Fruit fly (Drosophila melanogaster) whole organism, embryonic: Measurements from ENCODE around the gene Vha36-3.
A peak's percentile ranks its signal among the peaks of the same experiment; 100 is the strongest.

Experiments
- Ada2b ChIP-seq: fragments of 200-800 bp; sonication (Bioruptor generic); IDR thresholded peaks from 2 replicates; pipeline ENCODE4 v1.3.6; 2022; ENCODE audit warnings: missing biosample characterization, missing genetic modification characterization
- CG10209 ChIP-seq: fragments of 200-800 bp; sonication (Bioruptor generic); optimal IDR thresholded peaks from 3 replicates; lab custom pipeline; 2017; ENCODE audit warnings: missing biosample characterization, mild to moderate bottlenecking, missing genetic modification characterization, missing genetic modification reagents
- CG10267 ChIP-seq: fragments of 200-800 bp; sonication (Bioruptor generic); optimal IDR thresholded peaks from 2 replicates; lab custom pipeline; 2018; ENCODE audit warnings: missing biosample characterization, mild to moderate bottlenecking, missing genetic modification characterization, moderate library complexity
- CG11504 ChIP-seq: fragments of 200-800 bp; sonication (Bioruptor generic); optimal IDR thresholded peaks from 3 replicates; lab custom pipeline; 2019; ENCODE audit warnings: missing biosample characterization, mild to moderate bottlenecking, missing genetic modification characterization, moderate library complexity
- CG12155 ChIP-seq: fragments of 200-800 bp; sonication (Bioruptor generic); optimal IDR thresholded peaks from 3 replicates; lab custom pipeline; 2016; ENCODE audit warnings: missing biosample characterization, missing genetic modification characterization
- CG12391 ChIP-seq: fragments of 200-800 bp; sonication (Bioruptor generic); optimal IDR thresholded peaks from 3 replicates; lab custom pipeline; 2018; ENCODE audit warnings: missing biosample characterization, mild to moderate bottlenecking, missing genetic modification characterization, moderate library complexity
- CG13123 ChIP-seq: fragments of 200-800 bp; sonication (Bioruptor generic); optimal IDR thresholded peaks from 2 replicates; lab custom pipeline; 2016; ENCODE audit warnings: missing biosample characterization, missing genetic modification characterization
- CG14710 ChIP-seq: fragments of 200-800 bp; sonication (Bioruptor generic); optimal IDR thresholded peaks from 3 replicates; lab custom pipeline; 2019; ENCODE audit warnings: missing biosample characterization, mild to moderate bottlenecking, missing genetic modification characterization, moderate library complexity
- CG1602 ChIP-seq: fragments of 200-800 bp; sonication (Bioruptor generic); optimal IDR thresholded peaks from 3 replicates; lab custom pipeline; 2016; ENCODE audit warnings: missing biosample characterization, missing genetic modification characterization
- CG1603 ChIP-seq: fragments of 200-800 bp; sonication (Bioruptor generic); optimal IDR thresholded peaks from 2 replicates; lab custom pipeline; 2019; ENCODE audit warnings: missing biosample characterization, mild to moderate bottlenecking, missing genetic modification characterization, moderate library complexity
- CG18764 ChIP-seq: fragments of 200-800 bp; sonication (Bioruptor generic); optimal IDR thresholded peaks from 3 replicates; lab custom pipeline; 2016; ENCODE audit warnings: missing biosample characterization, missing genetic modification characterization
- CG3847 ChIP-seq: fragments of 200-800 bp; sonication (Bioruptor generic); IDR thresholded peaks from 2 replicates; pipeline ENCODE4 v1.3.6; 2022; ENCODE audit warnings: missing biosample characterization, missing genetic modification characterization
- CG4360 ChIP-seq: fragments of 200-800 bp; sonication (Bioruptor generic); IDR thresholded peaks from 2 replicates; pipeline ENCODE4 v1.3.6; 2022; ENCODE audit warnings: missing biosample characterization, missing genetic modification characterization
- CG4424 ChIP-seq: fragments of 200-800 bp; sonication (Bioruptor generic); optimal IDR thresholded peaks from 3 replicates; lab custom pipeline; 2016; ENCODE audit warnings: missing biosample characterization, missing genetic modification characterization
- CG5180 ChIP-seq: fragments of 200-800 bp; sonication (Bioruptor generic); optimal IDR thresholded peaks from 3 replicates; lab custom pipeline; 2017; ENCODE audit warnings: missing biosample characterization, missing genetic modification characterization, mild to moderate bottlenecking, moderate library complexity, missing genetic modification reagents
- CG7839 ChIP-seq: fragments of 200-800 bp; sonication (Bioruptor generic); optimal IDR thresholded peaks from 3 replicates; lab custom pipeline; 2018; ENCODE audit warnings: missing biosample characterization, mild to moderate bottlenecking, missing genetic modification characterization, moderate library complexity
- CG8944 ChIP-seq: fragments of 200-800 bp; sonication (Bioruptor generic); optimal IDR thresholded peaks from 3 replicates; lab custom pipeline; 2016; ENCODE audit warnings: missing biosample characterization, missing genetic modification characterization
- CoRest ChIP-seq: fragments of 200-800 bp; sonication (Bioruptor generic); optimal IDR thresholded peaks from 3 replicates; lab custom pipeline; 2018; ENCODE audit warnings: missing biosample characterization, mild to moderate bottlenecking, missing genetic modification characterization, moderate library complexity
- Deaf1 ChIP-seq: fragments of 200-800 bp; optimal IDR thresholded peaks from 3 replicates; lab custom pipeline; 2019; ENCODE audit warnings: missing biosample characterization, mild to moderate bottlenecking, missing genetic modification characterization, moderate library complexity
- Dp ChIP-seq: fragments of 200-800 bp; sonication (Bioruptor generic); optimal IDR thresholded peaks from 2 replicates; lab custom pipeline; 2018; ENCODE audit warnings: missing biosample characterization, mild to moderate bottlenecking, missing genetic modification characterization, moderate library complexity
- E2f2 ChIP-seq: fragments of 200-800 bp; sonication (Bioruptor generic); IDR thresholded peaks from 2 replicates; pipeline ENCODE4 v1.3.6; 2022; ENCODE audit warnings: missing biosample characterization, missing genetic modification characterization
- Elba2 ChIP-seq: fragments of 200-800 bp; sonication (Bioruptor generic); optimal IDR thresholded peaks from 3 replicates; lab custom pipeline; 2016; ENCODE audit warnings: missing biosample characterization, missing genetic modification characterization
- HLH4C ChIP-seq: fragments of 200-800 bp; sonication (Bioruptor generic); IDR thresholded peaks from 3 replicates; pipeline ENCODE4 v1.3.6; 2022; ENCODE audit warnings: missing biosample characterization, missing genetic modification characterization; ENCODE audit not compliant: partially characterized antibody
- HmgZ ChIP-seq: fragments of 200-800 bp; sonication (Bioruptor generic); optimal IDR thresholded peaks from 2 replicates; lab custom pipeline; 2018; ENCODE audit warnings: missing biosample characterization, mild to moderate bottlenecking, missing genetic modification characterization
- MBD-R2 ChIP-seq: fragments of 200-800 bp; sonication (Bioruptor generic); IDR thresholded peaks from 2 replicates; pipeline ENCODE4 v1.3.6; 2022; ENCODE audit warnings: missing biosample characterization, missing genetic modification characterization
- MESR4 ChIP-seq: fragments of 200-800 bp; sonication (Bioruptor generic); optimal IDR thresholded peaks from 2 replicates; lab custom pipeline; 2018; ENCODE audit warnings: missing biosample characterization, mild to moderate bottlenecking, missing genetic modification characterization, moderate library complexity
- Mes4 ChIP-seq: fragments of 200-800 bp; sonication (Bioruptor generic); optimal IDR thresholded peaks from 2 replicates; lab custom pipeline; 2016; ENCODE audit warnings: missing biosample characterization, missing genetic modification characterization
- Myb ChIP-seq: fragments of 200-800 bp; sonication (Bioruptor generic); optimal IDR thresholded peaks from 2 replicates; lab custom pipeline; 2016; ENCODE audit warnings: missing biosample characterization, missing genetic modification characterization
- Scr ChIP-seq: fragments of 200-800 bp; sonication (Bioruptor generic); IDR thresholded peaks from 2 replicates; pipeline ENCODE4 v1.3.6; 2022; ENCODE audit warnings: missing biosample characterization, missing genetic modification characterization; ENCODE audit not compliant: partially characterized antibody
- amos ChIP-seq: fragments of 200-800 bp; sonication (Bioruptor generic); IDR thresholded peaks from 2 replicates; pipeline ENCODE4 v1.3.6; 2022; ENCODE audit warnings: missing biosample characterization, missing genetic modification characterization; ENCODE audit not compliant: partially characterized antibody
- bbx ChIP-seq: fragments of 200-800 bp; sonication (Bioruptor generic); IDR thresholded peaks from 2 replicates; pipeline ENCODE4 v1.3.6; 2022; ENCODE audit warnings: missing biosample characterization, missing genetic modification characterization; ENCODE audit not compliant: partially characterized antibody
- da ChIP-seq: fragments of 200-800 bp; sonication (Bioruptor generic); optimal IDR thresholded peaks from 2 replicates; lab custom pipeline; 2016; ENCODE audit warnings: missing biosample characterization, missing genetic modification characterization
- dpn ChIP-seq, 2 experiments: fragments of 200-800 bp; sonication (Bioruptor generic); optimal IDR thresholded peaks; 3 replicates each; lab custom pipeline; 2016; ENCODE audit warnings: missing biosample characterization in 2 of 2, missing genetic modification characterization in 2 of 2
- eyg ChIP-seq: fragments of 200-800 bp; sonication (Bioruptor generic); optimal IDR thresholded peaks from 3 replicates; lab custom pipeline; 2016; ENCODE audit warnings: missing biosample characterization, missing genetic modification characterization
- gfzf ChIP-seq: fragments of 200-800 bp; sonication (Bioruptor generic); optimal IDR thresholded peaks from 2 replicates; lab custom pipeline; 2016; ENCODE audit warnings: missing biosample characterization, mild to moderate bottlenecking, missing genetic modification characterization, moderate library complexity
- gt ChIP-seq: fragments of 200-800 bp; sonication (Bioruptor generic); IDR thresholded peaks from 2 replicates; pipeline ENCODE4 v1.3.6; 2022; ENCODE audit warnings: missing biosample characterization, missing genetic modification characterization
- ind ChIP-seq: fragments of 200-800 bp; sonication (Bioruptor generic); optimal IDR thresholded peaks from 3 replicates; lab custom pipeline; 2016; ENCODE audit warnings: missing biosample characterization, missing genetic modification characterization
- insv ChIP-seq, 2 experiments: fragments of 200-800 bp; sonication (Bioruptor generic); optimal IDR thresholded peaks; 3 replicates each; lab custom pipeline; 2016 to 2018; ENCODE audit warnings: missing biosample characterization in 2 of 2, missing genetic modification characterization in 2 of 2
- ken ChIP-seq: fragments of 200-800 bp; sonication (Bioruptor generic); IDR thresholded peaks from 3 replicates; pipeline ENCODE4 v1.3.6; 2022; ENCODE audit warnings: missing biosample characterization, missing genetic modification characterization
- lilli ChIP-seq: fragments of 200-800 bp; sonication (Bioruptor generic); optimal IDR thresholded peaks from 3 replicates; lab custom pipeline; 2016; ENCODE audit warnings: missing biosample characterization, missing genetic modification characterization
- mam ChIP-seq: fragments of 200-800 bp; sonication (Bioruptor generic); optimal IDR thresholded peaks from 3 replicates; lab custom pipeline; 2016; ENCODE audit warnings: missing biosample characterization, missing genetic modification characterization
- nmo ChIP-seq: fragments of 200-800 bp; sonication (Bioruptor generic); optimal IDR thresholded peaks from 2 replicates; lab custom pipeline; 2018; ENCODE audit warnings: missing biosample characterization, mild to moderate bottlenecking, missing genetic modification characterization, moderate library complexity
- nom ChIP-seq: fragments of 200-800 bp; sonication (Bioruptor generic); optimal IDR thresholded peaks from 2 replicates; lab custom pipeline; 2017; ENCODE audit warnings: missing biosample characterization, missing genetic modification characterization, mild to moderate bottlenecking, moderate library complexity, missing genetic modification reagents
- phol ChIP-seq: fragments of 200-800 bp; sonication (Bioruptor generic); optimal IDR thresholded peaks from 3 replicates; lab custom pipeline; 2018; ENCODE audit warnings: missing biosample characterization, mild to moderate bottlenecking, missing genetic modification characterization, moderate library complexity
- pzg ChIP-seq: fragments of 200-800 bp; sonication (Bioruptor generic); optimal IDR thresholded peaks from 3 replicates; lab custom pipeline; 2018; ENCODE audit warnings: missing biosample characterization, mild to moderate bottlenecking, missing genetic modification characterization, moderate library complexity
- so ChIP-seq: fragments of 200-800 bp; sonication (Bioruptor generic); IDR thresholded peaks from 3 replicates; pipeline ENCODE4 v1.3.6; 2022; ENCODE audit warnings: missing biosample characterization, missing genetic modification characterization
- trem ChIP-seq: fragments of 200-800 bp; optimal IDR thresholded peaks from 3 replicates; lab custom pipeline; 2019; ENCODE audit warnings: missing biosample characterization, mild to moderate bottlenecking, missing genetic modification characterization, moderate library complexity

Gene Vha36-3

dm6 chrX:2585716-2586082 lies 5.3 kb upstream of the Vha36-3 start, which contains the start of gene wds (continued):
- TF ChIP-seq gfzf (peak; percentile 83), MBD-R2 (GFP tag; lab: Robert Waterston, UW) (peak; percentile 24; the same call in 1 of the 2 replicates), CG1603 (tag; lab: Kevin White, UChicago) (peak; percentile 32), Dp (peak; percentile 38), Mes4 (GFP tag; lab: Kevin White, UChicago) (no peak), phol (tag; lab: Kevin White, UChicago) (peak; percentile 2)

dm6 chrX:2585055-2585715 lies 4.8 kb upstream of the Vha36-3 start, which contains the start of gene CG13760:
TSS of gene CG13760 (minus strand) at chrX:2585699.
- TF ChIP-seq pzg (GFP tag; lab: Kevin White, UChicago) (peak; percentile 20), CG4424 (peak; percentile 14), eyg (no peak), CoRest (peak; percentile 8), HmgZ (no peak), CG8944 (GFP tag; lab: Kevin White, UChicago) (no peak), amos (peak; percentile 13; the same call in 1 of the 2 replicates), Deaf1 (no peak), nmo (GFP tag; lab: Kevin White, UChicago) (peak; percentile 30), lilli (GFP tag; lab: Kevin White, UChicago) (no peak), MESR4 (peak; percentile 53), CG11504 (tag; lab: Kevin White, UChicago) (peak; percentile 6), da (GFP tag; lab: Kevin White, UChicago) (no peak), CG14710 (tag; lab: Kevin White, UChicago) (peak; percentile 48), Elba2 (GFP tag; lab: Kevin White, UChicago) (peak; percentile 56), phol (tag; lab: Kevin White, UChicago) (peak; percentile 63), HLH4C (0 out of 3 replicates have a peak, but pooled peaks have one; percentile 8), bbx (GFP tag; lab: Robert Waterston, UW) (peak; percentile 28; the same call in 1 of the 2 replicates), dpn (GFP tag; optimal IDR thresholded peaks at IDR 0.05; lab: Kevin White, UChicago) (no peak), ind (GFP tag; lab: Kevin White, UChicago) (peak; percentile 6), CG12391 (tag; lab: Kevin White, UChicago) (peak; percentile 3), CG5180 (GFP tag; lab: Kevin White, UChicago) (no peak), Myb (GFP tag; lab: Kevin White, UChicago) (no peak), Scr (0 out of 2 replicates have a peak, but pooled peaks have one; percentile 20), CG1602 (peak; percentile 2), trem (tag; lab: Kevin White, UChicago) (peak; percentile 71), Ada2b (GFP tag; lab: Robert Waterston, UW) (no peak), CG18764 (no peak), CG10267 (tag; lab: Kevin White, UChicago) (peak; percentile 19), E2f2 (GFP tag; lab: Robert Waterston, UW) (no peak), mam (GFP tag; lab: Kevin White, UChicago) (no peak), CG13123 (GFP tag; lab: Kevin White, UChicago) (no peak), gt (GFP tag; lab: Robert Waterston, UW) (no peak), CG12155 (GFP tag; lab: Kevin White, UChicago) (peak; percentile 0), CG7839 (tag; lab: Kevin White, UChicago) (peak; percentile 5), insv (GFP tag; optimal IDR thresholded peaks at IDR 0.05; lab: Kevin White, UChicago) (peak in 1 of 2 experiments; percentile 88), CG10209 (GFP tag; lab: Kevin White, UChicago) (no peak), CG3847 (GFP tag; lab: Robert Waterston, UW) (0 out of 2 replicates have a peak, but pooled peaks have one; percentile 38), CG4360 (GFP tag; lab: Robert Waterston, UW) (no peak), so (no peak), nom (peak; percentile 13), ken (GFP tag; lab: Robert Waterston, UW) (no peak)
